Fruit fly (Drosophila melanogaster): ENCODE measurements around the gene Ccdc56.

Gene Ccdc56

DNA sequence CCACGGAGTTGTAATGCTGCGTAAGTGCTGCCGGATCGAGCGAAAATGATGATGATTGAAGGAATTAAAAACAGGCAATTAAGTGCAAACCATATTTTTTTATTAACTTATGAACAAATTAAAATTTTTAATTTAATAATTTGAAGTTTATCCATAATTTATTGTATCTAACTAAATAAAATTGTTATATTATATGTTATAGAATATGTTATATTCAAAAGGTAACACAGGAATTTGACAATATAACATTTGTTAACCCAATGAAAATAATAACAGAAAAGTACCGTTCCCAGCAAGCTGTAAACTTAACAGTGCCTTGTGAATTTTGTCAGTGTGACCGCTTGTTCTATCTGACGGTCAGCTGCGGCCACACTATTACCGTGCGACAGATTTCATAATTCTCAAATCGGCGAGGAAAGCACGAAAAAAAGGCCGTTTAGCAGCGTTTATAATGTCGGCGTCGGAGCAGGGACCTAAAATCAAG, at the start of gene Ccdc56, which contains the start of gene mtTFB1:
Gene Ccdc56, plus strand, starts transcription at position 347 of the 484 bp plus-strand sequence.
Gene mtTFB1, plus strand, starts transcription at position 347 of the 484 bp plus-strand sequence.
- no peak for TF ChIP-seq CG8478 (optimal IDR thresholded peaks at IDR 0.05)
- no peak for TF ChIP-seq CTCF (optimal IDR thresholded peaks at IDR 0.05)

DNA sequence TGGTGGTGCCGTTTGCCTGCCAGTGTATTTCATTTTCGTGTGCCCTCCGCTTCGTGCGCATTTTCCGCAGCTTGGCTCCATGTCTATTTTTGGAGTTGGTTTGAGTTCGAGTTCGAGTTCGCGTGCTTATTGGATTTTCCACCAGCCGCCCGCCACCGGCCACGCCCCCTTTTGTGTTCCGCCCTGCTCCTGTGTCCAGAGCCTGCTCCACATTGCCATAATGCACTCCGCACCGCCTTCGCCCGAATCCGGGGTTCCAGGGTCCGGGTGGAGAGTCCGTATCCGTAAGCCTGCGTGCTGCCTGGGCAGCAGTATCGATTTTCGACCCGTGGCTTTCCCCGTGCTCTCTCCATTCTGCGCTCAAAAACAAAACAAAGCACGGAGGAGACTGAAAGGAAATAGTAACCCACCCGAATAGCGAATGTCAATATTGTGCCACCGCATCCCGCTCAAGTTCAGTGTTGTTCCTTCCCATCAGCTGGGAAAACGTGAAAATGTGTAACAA, 30.4 kb upstream of the Ccdc56 start:
- TF ChIP-seq CG8478 (optimal IDR thresholded peaks at IDR 0.05), result no peak
- TF ChIP-seq CTCF (optimal IDR thresholded peaks at IDR 0.05), result no peak

DNA sequence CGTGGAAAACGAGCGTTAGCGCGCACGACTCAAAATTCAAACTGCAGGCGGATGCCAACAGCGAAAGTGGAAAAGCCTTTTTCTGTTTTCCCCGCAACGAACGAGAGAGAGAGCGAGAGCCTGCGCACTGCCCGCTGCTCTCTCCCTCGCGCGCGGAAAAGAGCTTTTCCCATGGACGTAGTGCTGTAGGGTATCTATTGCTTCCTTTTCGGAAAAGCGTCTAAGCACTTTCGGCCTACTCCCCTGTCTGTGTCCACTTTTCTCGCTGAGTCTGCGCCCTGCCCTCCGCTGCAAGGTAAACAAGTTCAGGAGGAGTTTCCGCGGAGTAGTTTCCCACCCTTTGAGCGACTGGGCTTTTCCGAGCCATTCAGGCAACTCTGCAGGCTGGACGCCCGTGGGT, 28.5 kb upstream of the Ccdc56 start, which contains the start of gene CG32085:
Gene CG32085, minus strand, starts transcription at position 47 of the 400 bp plus-strand sequence.
- TF ChIP-seq CG8478 (optimal IDR thresholded peaks at IDR 0.05) (no peak), CTCF (optimal IDR thresholded peaks at IDR 0.05) (no peak)

DNA sequence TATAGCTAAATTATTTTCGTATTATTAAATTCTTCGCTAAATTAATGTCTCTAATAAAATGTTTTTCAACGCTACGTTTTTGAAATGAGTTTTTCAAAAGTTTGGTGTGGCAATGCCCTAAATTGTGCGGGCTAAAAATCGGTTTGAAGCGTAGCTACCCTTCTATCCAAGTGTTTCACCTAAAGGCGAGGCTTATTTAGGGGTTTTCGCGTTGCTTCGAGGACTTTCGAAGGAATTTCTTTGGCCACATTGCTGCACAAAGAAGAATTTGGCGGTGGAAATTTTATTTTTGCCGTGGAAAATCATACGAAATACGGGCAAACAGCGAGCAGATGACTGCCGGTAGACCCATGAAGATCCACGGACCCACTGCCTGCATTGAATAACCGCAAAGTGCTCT, 27.0 kb upstream of the Ccdc56 start, which contains the start of gene TfIIEalpha:
Gene TfIIEalpha, plus strand, starts transcription at position 245 of the 400 bp plus-strand sequence.
- TF ChIP-seq CG8478 (optimal IDR thresholded peaks at IDR 0.05) (no peak), CTCF (optimal IDR thresholded peaks at IDR 0.05) (peak; percentile 41 to 56)

dm6 chr3L:11683819-11684521, 24.8 kb upstream of the Ccdc56 start, which contains the start of gene Sugb:
TSS of gene Sugb (plus strand) at chr3L:11683980.
- TF ChIP-seq CTCF (optimal IDR thresholded peaks at IDR 0.05) (no peak), CG8478 (optimal IDR thresholded peaks at IDR 0.05) (no peak)

DNA sequence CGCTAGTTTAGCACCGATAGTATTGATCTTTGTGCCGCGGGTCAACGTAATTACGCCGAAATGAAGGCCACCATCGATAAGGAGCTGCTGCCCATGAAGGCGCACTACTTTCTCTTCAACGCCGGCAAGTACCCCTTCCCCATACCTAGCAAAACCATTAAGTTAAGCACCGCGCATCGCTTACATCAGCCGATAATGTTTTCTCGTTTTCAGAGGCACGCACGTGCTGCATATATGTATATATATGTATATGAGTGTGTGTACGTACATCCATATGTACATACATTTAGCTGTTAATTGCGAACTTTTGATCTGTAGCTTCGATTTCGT, 24.3 kb upstream of the Ccdc56 start:
- TF ChIP-seq CTCF (optimal IDR thresholded peaks at IDR 0.05) (no peak), CG8478 (optimal IDR thresholded peaks at IDR 0.05) (no peak)

DNA sequence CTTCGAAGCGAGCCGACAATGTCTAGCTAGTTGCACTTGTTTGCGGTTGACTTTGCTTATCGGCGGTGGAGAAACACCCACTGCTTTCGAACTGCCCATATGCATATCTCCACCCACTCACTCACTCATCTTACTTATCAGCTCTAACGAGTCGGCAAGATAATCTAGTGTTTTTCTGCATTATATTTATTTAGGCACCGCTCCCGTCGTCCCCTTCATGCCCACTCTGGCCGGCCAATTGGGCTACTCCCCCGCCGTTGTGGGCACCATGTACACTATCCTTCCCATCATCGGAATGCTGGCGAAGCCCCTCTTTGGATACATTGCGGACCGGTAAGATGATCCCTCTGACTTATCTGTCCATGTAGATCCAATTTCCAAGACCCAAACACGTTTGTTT, 22.9 kb upstream of the Ccdc56 start:
- no peak for TF ChIP-seq CG8478 (optimal IDR thresholded peaks at IDR 0.05)

dm6 chr3L:11689832-11690602, 18.8 kb upstream of the Ccdc56 start:
- TF ChIP-seq CG8478 (optimal IDR thresholded peaks at IDR 0.05) (no peak), CTCF (optimal IDR thresholded peaks at IDR 0.05) (no peak)

DNA sequence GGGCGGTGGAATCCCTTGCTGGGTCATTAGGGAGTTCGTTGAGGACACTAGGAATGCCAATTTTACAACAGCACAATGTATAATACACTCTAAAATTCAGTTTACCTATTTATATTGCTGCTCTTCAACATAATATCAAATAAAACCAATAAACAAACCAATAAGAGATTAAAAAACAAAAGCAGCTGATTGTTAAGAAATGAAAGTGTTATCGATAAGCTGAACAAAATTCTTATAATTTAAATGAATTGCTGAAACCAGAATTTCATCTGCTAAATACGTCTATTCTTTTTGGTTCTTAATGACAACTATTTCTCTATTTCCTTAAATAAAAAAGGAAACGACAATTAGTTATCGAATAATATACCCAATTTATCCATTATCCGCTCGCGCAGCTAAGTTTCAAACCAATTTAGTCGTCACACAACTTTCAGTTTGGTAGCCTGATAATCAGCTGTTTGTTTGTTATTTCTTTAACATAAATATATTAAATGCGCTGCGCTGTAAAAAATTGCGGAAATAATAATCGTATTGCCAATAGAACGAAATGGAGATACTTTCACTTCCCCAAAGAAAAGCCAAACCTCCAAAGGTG, 17.5 kb upstream of the Ccdc56 start, which contains the start of the genes Pldn and CG14135:
Gene Pldn, minus strand, starts transcription at position 197 of the 595 bp plus-strand sequence.
Gene CG14135, plus strand, starts transcription at position 369 of the 595 bp plus-strand sequence.
- peak in 1 of 2 experiments; percentile 12 for TF ChIP-seq CTCF (optimal IDR thresholded peaks at IDR 0.05)
- no peak for TF ChIP-seq CG8478 (optimal IDR thresholded peaks at IDR 0.05)

dm6 chr3L:11692853-11693252, 15.9 kb upstream of the Ccdc56 start:
- TF ChIP-seq CTCF (optimal IDR thresholded peaks at IDR 0.05) (no peak), CG8478 (optimal IDR thresholded peaks at IDR 0.05) (no peak)

DNA sequence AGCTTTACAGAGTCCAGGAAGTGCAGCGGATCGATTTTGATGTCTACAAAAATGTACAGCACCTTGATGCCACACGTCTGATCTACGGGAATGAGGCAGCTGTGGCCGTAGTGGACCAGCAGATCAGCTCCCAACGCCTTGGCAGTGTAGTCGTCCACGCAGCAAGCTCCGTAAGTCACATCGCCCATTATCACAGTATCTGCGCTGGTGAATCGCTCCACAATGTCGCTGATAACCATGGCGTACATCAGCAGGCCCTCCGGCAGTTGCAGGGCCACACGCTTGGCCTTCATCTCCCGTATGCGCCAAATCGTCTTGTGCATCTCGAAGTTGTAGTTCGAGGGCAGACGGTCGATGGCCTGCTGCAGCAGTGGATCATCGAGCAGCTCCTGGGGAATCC, 13.7 kb upstream of the Ccdc56 start:
- TF ChIP-seq CTCF (optimal IDR thresholded peaks at IDR 0.05), result no peak
- no peak for TF ChIP-seq CG8478 (optimal IDR thresholded peaks at IDR 0.05)

DNA sequence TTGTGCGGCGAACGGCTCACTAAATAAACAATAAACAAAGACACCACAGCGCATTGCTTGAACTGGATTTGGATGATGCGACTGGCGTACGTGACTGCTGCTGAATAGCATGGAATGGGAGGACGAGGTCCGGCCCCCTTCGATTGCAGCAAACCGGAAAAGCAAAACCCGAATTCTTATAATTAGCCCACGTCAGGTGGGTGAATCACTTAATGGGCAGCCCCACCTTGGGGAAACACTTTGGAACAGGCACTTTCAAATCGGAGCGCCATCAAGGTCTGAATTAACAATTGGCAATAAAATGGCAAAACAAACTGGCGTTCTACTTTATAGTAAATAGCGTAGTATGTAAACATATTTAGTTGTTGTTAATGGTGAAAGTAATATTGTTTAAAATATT, 13.0 kb upstream of the Ccdc56 start:
- no peak for TF ChIP-seq CG8478 (optimal IDR thresholded peaks at IDR 0.05)
- TF ChIP-seq CTCF (optimal IDR thresholded peaks at IDR 0.05), result no peak

DNA sequence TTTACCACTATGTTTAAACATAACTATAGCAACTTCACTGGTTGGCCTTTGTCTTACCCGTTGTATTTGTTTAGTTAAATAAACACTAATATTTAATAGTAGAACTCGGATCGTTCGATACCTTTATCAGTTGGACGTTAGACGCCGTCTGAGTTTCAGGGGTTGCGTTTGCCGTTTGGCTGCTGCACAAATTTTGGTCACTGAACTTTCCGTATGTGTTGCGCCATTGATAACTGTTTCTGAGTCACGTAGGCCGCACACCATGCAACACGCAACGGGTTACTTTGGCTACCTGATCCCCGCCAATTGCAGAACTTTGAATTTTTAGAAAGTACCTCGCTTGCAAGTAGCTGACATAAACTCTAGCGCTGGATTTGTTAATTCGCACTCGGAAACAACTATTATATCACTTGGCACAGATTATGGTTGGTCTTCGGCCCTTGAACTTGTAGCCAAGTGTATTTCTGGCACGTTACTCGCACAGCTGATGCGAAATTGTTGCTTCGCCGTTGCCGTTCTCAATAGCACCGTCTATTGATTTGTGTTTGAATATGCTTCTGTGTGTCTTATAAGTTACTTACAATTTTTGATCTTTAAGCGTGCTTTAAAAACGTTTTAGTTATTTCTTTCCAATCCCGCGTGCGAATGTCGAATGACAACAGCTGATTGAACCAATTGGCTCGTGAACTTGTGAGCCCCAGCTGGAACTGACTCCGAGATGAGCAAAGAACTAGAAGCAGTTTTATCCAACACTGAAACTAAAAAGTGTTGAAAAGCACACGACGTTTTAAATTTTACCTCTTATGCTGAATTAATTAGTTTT, 12.3 kb upstream of the Ccdc56 start, which contains the start of gene Dph1:
Gene Dph1, minus strand, starts transcription at position 670 of the 823 bp plus-strand sequence.
- TF ChIP-seq CG8478 (optimal IDR thresholded peaks at IDR 0.05) (no peak), CTCF (optimal IDR thresholded peaks at IDR 0.05) (peak in 1 of 2 experiments; percentile 5)

DNA sequence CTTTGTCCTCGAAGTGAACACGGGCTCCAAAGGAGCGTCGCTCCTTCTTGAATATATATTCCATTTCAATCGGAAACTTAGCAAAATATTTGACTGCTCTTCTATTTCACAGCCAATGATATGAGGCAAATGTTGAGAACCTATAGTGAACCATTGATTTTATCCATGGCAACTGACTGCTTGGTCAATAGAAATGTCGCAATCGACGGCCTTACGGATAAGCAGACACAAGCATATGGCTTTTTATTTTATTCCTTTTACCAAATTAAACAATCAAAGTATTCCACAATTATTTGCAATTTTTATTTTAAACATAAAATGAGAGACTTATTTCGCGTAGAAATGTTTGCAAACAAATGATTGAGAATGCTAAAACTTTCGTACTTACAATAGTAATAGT, 9.6 kb upstream of the Ccdc56 start, which contains the start of gene Dnai2:
Gene Dnai2, minus strand, starts transcription at position 101 of the 400 bp plus-strand sequence.
- TF ChIP-seq CG8478 (optimal IDR thresholded peaks at IDR 0.05) (no peak), CTCF (optimal IDR thresholded peaks at IDR 0.05) (no peak)

Data from S2 (cell line).